Fruit fly (Drosophila melanogaster): ENCODE results near the gene Gbeta13F.

- no peak for TF ChIP-seq psq (optimal IDR thresholded peaks at IDR 0.05)
- no peak for TF ChIP-seq Sin3A (optimal IDR thresholded peaks at IDR 0.05)
- no peak for TF ChIP-seq ttk (optimal IDR thresholded peaks at IDR 0.05)
- no peak for TF ChIP-seq h (optimal IDR thresholded peaks at IDR 0.05)
- no peak for TF ChIP-seq insv (optimal IDR thresholded peaks at IDR 0.05)
These were observed 15.8 kb upstream of the Gbeta13F start, which contains the start of the genes ArgRS and CG8578 for dm6 chrX:15844139-15844538.

All from Kc167 (cell line).